Fruit fly (Drosophila melanogaster): ENCODE data around the gene ATPsynCF6.

Gene ATPsynCF6

dm6 chr3R:23341769-23342352, 14.0 kb downstream of the ATPsynCF6 start:
- TF ChIP-seq Dll (optimal IDR thresholded peaks at IDR 0.05) = no peak
- no peak for TF ChIP-seq psq (optimal IDR thresholded peaks at IDR 0.05)
- TF ChIP-seq CG8478 (optimal IDR thresholded peaks at IDR 0.05) = no peak

- TF ChIP-seq EcR (GFP tag; optimal IDR thresholded peaks at IDR 0.05) (no peak), CG8478 (optimal IDR thresholded peaks at IDR 0.05) (no peak), pan (optimal IDR thresholded peaks at IDR 0.05) (no peak), psq (optimal IDR thresholded peaks at IDR 0.05) (no peak), usp (GFP tag; optimal IDR thresholded peaks at IDR 0.05) (no peak), Dll (optimal IDR thresholded peaks at IDR 0.05) (no peak)
Observed at dm6 chr3R:23340621-23341020, 15.2 kb downstream of the ATPsynCF6 start.

dm6 chr3R:23338290-23338689, 17.6 kb downstream of the ATPsynCF6 start:
- TF ChIP-seq psq (optimal IDR thresholded peaks at IDR 0.05) (no peak), pan (optimal IDR thresholded peaks at IDR 0.05) (no peak), Dll (optimal IDR thresholded peaks at IDR 0.05) (no peak), CG8478 (optimal IDR thresholded peaks at IDR 0.05) (no peak), EcR (GFP tag; optimal IDR thresholded peaks at IDR 0.05) (no peak), usp (GFP tag; optimal IDR thresholded peaks at IDR 0.05) (no peak)

- TF ChIP-seq EcR (GFP tag; optimal IDR thresholded peaks at IDR 0.05) (no peak), Dll (optimal IDR thresholded peaks at IDR 0.05) (no peak), CG8478 (optimal IDR thresholded peaks at IDR 0.05) (no peak), usp (GFP tag; optimal IDR thresholded peaks at IDR 0.05) (no peak), psq (optimal IDR thresholded peaks at IDR 0.05) (no peak)
Observed at dm6 chr3R:23337183-23337825, 18.6 kb downstream of the ATPsynCF6 start.

- no peak for TF ChIP-seq psq (optimal IDR thresholded peaks at IDR 0.05)
- no peak for TF ChIP-seq EcR (GFP tag; optimal IDR thresholded peaks at IDR 0.05)
- no peak for TF ChIP-seq pan (optimal IDR thresholded peaks at IDR 0.05)
- TF ChIP-seq CG8478 (optimal IDR thresholded peaks at IDR 0.05) = no peak
Observed at dm6 chr3R:23336513-23336912, 19.4 kb downstream of the ATPsynCF6 start.

- TF ChIP-seq CG8478 (optimal IDR thresholded peaks at IDR 0.05) (no peak), EcR (GFP tag; optimal IDR thresholded peaks at IDR 0.05) (no peak), usp (GFP tag; optimal IDR thresholded peaks at IDR 0.05) (no peak), pan (optimal IDR thresholded peaks at IDR 0.05) (no peak)
Observed at dm6 chr3R:23335577-23335976, 20.3 kb downstream of the ATPsynCF6 start.

- TF ChIP-seq usp (GFP tag; optimal IDR thresholded peaks at IDR 0.05) = no peak
- no peak for TF ChIP-seq EcR (GFP tag; optimal IDR thresholded peaks at IDR 0.05)
- no peak for TF ChIP-seq pan (optimal IDR thresholded peaks at IDR 0.05)
- TF ChIP-seq Dll (optimal IDR thresholded peaks at IDR 0.05) = no peak
- no peak for TF ChIP-seq psq (optimal IDR thresholded peaks at IDR 0.05)
- TF ChIP-seq CG8478 (optimal IDR thresholded peaks at IDR 0.05) = no peak
Observed at dm6 chr3R:23334866-23335265, 21.0 kb downstream of the ATPsynCF6 start.

dm6 chr3R:23334036-23334744, 21.7 kb downstream of the ATPsynCF6 start:
- TF ChIP-seq pan (optimal IDR thresholded peaks at IDR 0.05) (no peak), Dll (optimal IDR thresholded peaks at IDR 0.05) (peak; percentile 95)

- peak; percentile 23 for TF ChIP-seq pan (optimal IDR thresholded peaks at IDR 0.05)
- no peak for TF ChIP-seq EcR (GFP tag; optimal IDR thresholded peaks at IDR 0.05)
- TF ChIP-seq usp (GFP tag; optimal IDR thresholded peaks at IDR 0.05) = no peak
- no peak for TF ChIP-seq psq (optimal IDR thresholded peaks at IDR 0.05)
- TF ChIP-seq CG8478 (optimal IDR thresholded peaks at IDR 0.05) = no peak
- no peak for TF ChIP-seq Dll (optimal IDR thresholded peaks at IDR 0.05)
Observed at dm6 chr3R:23333334-23334035, 22.4 kb downstream of the ATPsynCF6 start.

dm6 chr3R:23332535-23333333, 23.1 kb downstream of the ATPsynCF6 start:
- no peak for TF ChIP-seq pan (optimal IDR thresholded peaks at IDR 0.05)

- no peak for TF ChIP-seq CG8478 (optimal IDR thresholded peaks at IDR 0.05)
- TF ChIP-seq usp (GFP tag; optimal IDR thresholded peaks at IDR 0.05) = no peak
- TF ChIP-seq Dll (optimal IDR thresholded peaks at IDR 0.05) = no peak
- TF ChIP-seq EcR (GFP tag; optimal IDR thresholded peaks at IDR 0.05) = no peak
- TF ChIP-seq pan (optimal IDR thresholded peaks at IDR 0.05) = no peak
- no peak for TF ChIP-seq psq (optimal IDR thresholded peaks at IDR 0.05)
Observed at dm6 chr3R:23331865-23332367, 23.9 kb downstream of the ATPsynCF6 start.

dm6 chr3R:23331280-23331679, 24.6 kb downstream of the ATPsynCF6 start:
- TF ChIP-seq psq (optimal IDR thresholded peaks at IDR 0.05) (no peak), EcR (GFP tag; optimal IDR thresholded peaks at IDR 0.05) (no peak), Dll (optimal IDR thresholded peaks at IDR 0.05) (no peak), usp (GFP tag; optimal IDR thresholded peaks at IDR 0.05) (no peak), CG8478 (optimal IDR thresholded peaks at IDR 0.05) (no peak), pan (optimal IDR thresholded peaks at IDR 0.05) (no peak)

Data from whole organism.